Fruit fly (Drosophila melanogaster) Kc167 (cell line): Measurements from ENCODE around the gene CG9643.

Experiments used
- Myc ChIP-seq: fragments of >200 bp; optimal IDR thresholded peaks from 2 replicates; lab custom pipeline; 2017; ENCODE audit warnings: missing external identifiers
- Sin3A ChIP-seq: fragments of >200 bp; optimal IDR thresholded peaks from 2 replicates; lab custom pipeline; 2018; ENCODE audit warnings: missing external identifiers
- h ChIP-seq: fragments of >200 bp; optimal IDR thresholded peaks from 3 replicates; lab custom pipeline; 2018; ENCODE audit warnings: missing external identifiers
- insv ChIP-seq: fragments of >200 bp; optimal IDR thresholded peaks from 3 replicates; lab custom pipeline; 2018; ENCODE audit warnings: missing external identifiers
- psq ChIP-seq: fragments of >200 bp; optimal IDR thresholded peaks from 2 replicates; lab custom pipeline; 2017; ENCODE audit warnings: missing external identifiers
- ttk ChIP-seq: sonication (Bioruptor generic); optimal IDR thresholded peaks from 2 replicates; lab custom pipeline; 2017; ENCODE audit warnings: missing external identifiers

The CG9643 gene

dm6 chr2L:2966917-2967316, 12.2 kb downstream of the CG9643 start:
- TF ChIP-seq psq (lab: Kevin White, UChicago), result no peak
- TF ChIP-seq Myc (lab: Kevin White, UChicago), result no peak
- no peak for TF ChIP-seq h (lab: Kevin White, UChicago)
- TF ChIP-seq ttk (lab: Kevin White, UChicago), result no peak
- TF ChIP-seq Sin3A (lab: Kevin White, UChicago), result no peak
- TF ChIP-seq insv (lab: Kevin White, UChicago), result no peak

DNA sequence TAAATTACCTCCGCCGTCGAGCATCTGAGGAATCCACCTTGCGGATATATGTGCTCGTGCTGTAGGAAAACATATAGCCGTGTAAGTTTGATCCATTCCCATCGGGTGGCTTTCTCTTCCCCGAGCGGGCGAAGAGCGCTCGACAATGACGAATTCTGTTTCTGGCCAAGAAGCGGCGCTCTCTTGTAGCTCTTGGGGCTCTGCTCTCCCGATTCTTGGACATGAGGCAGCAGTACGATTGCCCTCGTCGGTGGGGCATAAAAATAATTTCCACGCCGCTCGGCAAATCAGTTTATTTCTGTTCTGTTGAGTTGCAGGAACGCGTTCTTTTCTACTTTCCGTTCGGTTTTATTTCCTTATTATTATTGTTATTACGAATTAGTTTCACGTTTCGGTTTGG, 20.2 kb downstream of the CG9643 start:
- no peak for TF ChIP-seq h (lab: Kevin White, UChicago)
- no peak for TF ChIP-seq insv (lab: Kevin White, UChicago)
- TF ChIP-seq ttk (lab: Kevin White, UChicago), result no peak
- no peak for TF ChIP-seq Myc (lab: Kevin White, UChicago)
- no peak for TF ChIP-seq psq (lab: Kevin White, UChicago)
- TF ChIP-seq Sin3A (lab: Kevin White, UChicago), result no peak

DNA sequence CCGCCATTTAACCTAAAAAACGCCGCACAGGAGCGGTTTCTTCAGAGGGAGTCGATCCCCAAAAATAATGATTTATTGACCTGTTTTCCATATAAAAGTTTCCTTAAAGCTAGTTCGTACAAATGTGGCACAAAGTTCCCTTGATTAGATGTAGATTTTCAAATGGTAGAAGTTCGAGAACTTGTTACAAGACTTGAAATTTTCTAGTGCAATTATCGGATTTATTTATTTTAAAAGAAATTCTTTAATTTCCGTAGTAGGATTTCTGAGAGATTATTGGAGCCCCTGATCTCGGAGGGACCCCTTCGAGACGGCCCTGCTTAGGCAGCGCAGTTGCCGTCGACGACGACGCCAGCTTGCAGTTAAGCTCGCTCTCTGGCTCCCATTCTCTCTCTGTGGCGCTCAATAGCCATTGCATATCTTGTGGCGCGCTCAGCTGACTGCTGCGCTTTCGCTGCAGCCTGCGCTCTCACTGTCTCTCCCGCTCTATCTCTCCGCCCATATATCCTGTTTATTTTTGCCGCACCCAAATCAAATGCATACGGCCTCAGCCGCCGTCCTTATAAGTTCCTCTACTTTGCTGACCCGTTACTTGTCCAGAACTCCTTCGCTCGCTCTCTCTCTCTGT, 21.4 kb downstream of the CG9643 start:
- TF ChIP-seq ttk (lab: Kevin White, UChicago) (no peak), h (lab: Kevin White, UChicago) (no peak), psq (lab: Kevin White, UChicago) (no peak), Sin3A (lab: Kevin White, UChicago) (no peak)

DNA sequence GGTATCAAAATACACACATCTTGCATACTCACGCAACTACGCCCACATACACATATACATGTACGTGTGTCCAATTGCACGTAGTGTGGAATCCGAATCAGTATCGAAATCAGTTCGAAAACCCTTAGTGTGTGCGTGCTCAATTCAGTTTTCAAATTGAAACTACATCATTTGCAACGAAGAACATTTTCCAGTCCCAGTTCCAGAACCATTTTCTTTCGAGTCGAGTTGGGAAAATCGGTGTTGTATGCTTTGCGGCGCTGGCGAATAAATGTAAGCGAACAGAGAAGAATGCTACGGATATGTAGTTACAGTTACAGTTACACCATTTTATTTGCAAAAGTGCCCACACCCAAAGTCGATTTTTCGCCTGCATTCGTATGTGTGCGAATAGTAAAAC, 22.1 kb downstream of the CG9643 start:
- no peak for TF ChIP-seq psq (lab: Kevin White, UChicago)
- no peak for TF ChIP-seq Sin3A (lab: Kevin White, UChicago)
- no peak for TF ChIP-seq insv (lab: Kevin White, UChicago)
- TF ChIP-seq Myc (lab: Kevin White, UChicago), result no peak
- no peak for TF ChIP-seq h (lab: Kevin White, UChicago)
- no peak for TF ChIP-seq ttk (lab: Kevin White, UChicago)

DNA sequence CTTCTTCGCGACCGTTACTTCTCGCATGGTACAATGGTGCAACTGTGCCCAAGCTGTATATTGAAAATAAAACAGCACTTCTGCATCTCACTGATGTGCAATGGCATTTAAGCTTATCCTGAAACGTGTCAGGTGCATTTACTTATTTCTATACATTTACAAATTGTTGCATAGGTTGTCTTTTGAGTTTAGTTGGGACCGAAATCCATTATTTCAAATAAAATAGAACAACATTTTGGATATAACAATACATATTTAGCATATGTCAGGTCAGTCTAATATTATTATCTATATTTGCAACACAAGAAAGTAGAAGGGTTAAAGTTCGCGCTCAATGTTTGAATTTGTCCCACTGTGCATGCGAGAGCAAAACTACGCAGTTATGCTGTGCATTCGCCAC, 22.7 kb downstream of the CG9643 start:
- no peak for TF ChIP-seq h (lab: Kevin White, UChicago)
- no peak for TF ChIP-seq insv (lab: Kevin White, UChicago)
- TF ChIP-seq psq (lab: Kevin White, UChicago), result no peak
- TF ChIP-seq ttk (lab: Kevin White, UChicago), result no peak
- TF ChIP-seq Sin3A (lab: Kevin White, UChicago), result no peak
- TF ChIP-seq Myc (lab: Kevin White, UChicago), result no peak

DNA sequence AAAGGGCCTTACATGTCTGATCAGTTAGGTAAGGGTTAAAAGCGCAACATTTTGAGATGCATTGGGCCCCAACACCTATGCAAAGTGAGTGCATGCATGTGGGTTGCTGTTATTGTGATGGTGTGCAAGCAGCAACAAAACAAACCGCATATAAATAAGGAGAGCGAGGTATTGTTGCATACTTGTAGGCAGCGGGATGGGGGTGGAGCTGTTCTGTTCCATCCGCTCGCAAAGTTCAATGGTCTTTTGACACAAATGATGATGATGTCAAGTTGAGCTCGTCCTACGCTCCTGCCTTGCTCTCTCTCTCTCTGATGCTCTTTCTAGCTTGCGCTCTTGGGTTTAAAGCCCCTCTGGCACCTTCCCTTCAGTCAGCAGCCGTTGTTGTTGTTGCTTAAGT, 23.4 kb downstream of the CG9643 start:
- TF ChIP-seq h (lab: Kevin White, UChicago), result no peak
- no peak for TF ChIP-seq Myc (lab: Kevin White, UChicago)
- TF ChIP-seq insv (lab: Kevin White, UChicago), result no peak
- TF ChIP-seq psq (lab: Kevin White, UChicago), result no peak
- TF ChIP-seq ttk (lab: Kevin White, UChicago), result no peak
- no peak for TF ChIP-seq Sin3A (lab: Kevin White, UChicago)

DNA sequence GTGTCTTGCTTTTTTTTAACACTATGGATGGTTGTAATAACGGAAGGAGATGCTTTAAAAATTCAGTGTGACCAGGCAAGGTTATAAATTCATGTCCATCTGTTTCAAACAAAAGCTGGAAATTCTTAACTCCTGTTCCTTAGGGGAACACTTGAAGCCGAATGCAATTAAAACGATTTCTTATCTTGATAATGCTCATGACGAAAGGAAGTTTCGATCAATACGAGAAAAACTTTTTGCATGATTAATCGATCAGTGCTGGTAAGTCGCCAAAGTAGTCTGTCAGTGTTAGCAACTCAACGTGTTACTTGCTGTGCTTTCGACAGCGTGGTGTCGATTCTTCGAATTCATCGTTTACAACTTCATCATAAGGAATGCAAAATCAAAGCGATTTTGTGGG, 24.6 kb downstream of the CG9643 start, which contains the start of gene Rbp9:
Gene Rbp9 (plus strand): TSS at position 291 of the 400 bp plus-strand sequence.
- TF ChIP-seq ttk (lab: Kevin White, UChicago) (no peak), insv (lab: Kevin White, UChicago) (no peak), Sin3A (lab: Kevin White, UChicago) (no peak), h (lab: Kevin White, UChicago) (no peak), psq (lab: Kevin White, UChicago) (no peak), Myc (lab: Kevin White, UChicago) (no peak)

- TF ChIP-seq psq (lab: Kevin White, UChicago) (no peak), Sin3A (lab: Kevin White, UChicago) (no peak), insv (lab: Kevin White, UChicago) (no peak), ttk (lab: Kevin White, UChicago) (no peak), Myc (lab: Kevin White, UChicago) (no peak), h (lab: Kevin White, UChicago) (no peak)
These were observed 33.5 kb downstream of the CG9643 start for dm6 chr2L:2945438-2946220.

dm6 chr2L:2944509-2944908, 34.6 kb downstream of the CG9643 start:
- no peak for TF ChIP-seq Sin3A (lab: Kevin White, UChicago)
- TF ChIP-seq ttk (lab: Kevin White, UChicago), result no peak
- no peak for TF ChIP-seq Myc (lab: Kevin White, UChicago)
- TF ChIP-seq psq (lab: Kevin White, UChicago), result no peak
- no peak for TF ChIP-seq h (lab: Kevin White, UChicago)
- no peak for TF ChIP-seq insv (lab: Kevin White, UChicago)

DNA sequence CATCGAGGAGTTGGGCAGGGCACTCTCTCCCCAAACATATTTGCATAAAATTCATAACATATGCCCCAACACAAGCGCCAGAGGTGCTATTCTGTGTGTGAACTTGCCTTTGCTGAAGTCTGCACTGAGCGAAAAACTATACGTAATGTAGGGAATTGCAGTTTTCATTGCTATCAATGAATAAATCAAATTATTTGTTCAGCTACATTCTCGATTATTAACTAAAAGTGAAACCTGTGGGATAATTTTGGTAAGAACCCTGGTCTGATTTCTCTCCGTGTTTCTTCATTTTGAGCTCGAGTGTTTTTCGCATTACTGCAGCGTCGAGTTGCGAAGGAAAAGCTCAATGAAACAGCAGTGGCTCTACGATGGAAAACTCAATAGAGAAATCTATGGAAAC, 36.4 kb downstream of the CG9643 start:
- TF ChIP-seq Myc (lab: Kevin White, UChicago) (no peak), h (lab: Kevin White, UChicago) (no peak), ttk (lab: Kevin White, UChicago) (no peak), insv (lab: Kevin White, UChicago) (no peak), Sin3A (lab: Kevin White, UChicago) (no peak), psq (lab: Kevin White, UChicago) (no peak)

DNA sequence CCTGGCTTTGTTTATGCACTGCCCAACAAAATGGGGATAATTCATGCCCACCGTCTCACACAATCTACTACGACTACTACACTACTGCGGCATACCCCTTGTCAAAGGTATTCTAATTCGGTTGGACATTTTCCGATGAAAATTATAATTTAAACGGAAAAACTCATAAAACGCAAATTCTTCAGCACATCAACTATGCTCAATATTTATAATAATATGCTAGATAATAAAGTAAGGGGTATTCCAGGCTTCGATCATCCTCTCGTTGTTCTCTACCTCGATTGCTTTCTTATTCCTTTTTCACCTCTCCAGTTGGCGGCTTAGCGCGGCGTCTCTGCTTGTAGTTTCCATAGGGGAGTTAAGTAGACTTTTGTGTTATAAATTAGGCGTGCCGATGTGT, 37.7 kb downstream of the CG9643 start:
- no peak for TF ChIP-seq psq (lab: Kevin White, UChicago)
- no peak for TF ChIP-seq h (lab: Kevin White, UChicago)
